Worm (Caenorhabditis elegans): Measurements from ENCODE around the gene plpp-1.3.

DNA sequence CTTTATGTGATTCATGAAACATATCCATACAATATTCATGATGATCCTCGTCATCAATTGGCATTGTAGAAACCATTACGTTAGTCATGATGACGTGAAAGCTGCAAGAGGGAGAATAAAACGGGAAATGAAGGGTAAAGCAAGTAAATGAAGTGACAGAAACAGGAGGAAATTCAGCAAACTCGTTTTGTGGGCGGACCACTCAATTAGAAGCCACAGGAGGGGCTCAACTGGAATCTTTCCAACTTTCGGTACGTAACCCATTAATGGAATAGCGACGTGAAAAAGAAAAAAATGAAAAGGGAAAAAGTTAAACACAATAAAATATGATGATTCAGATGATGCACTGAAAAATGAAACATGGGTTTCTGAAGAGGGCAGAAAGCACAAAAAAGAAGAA, 21.9 kb downstream of the plpp-1.3 start, which contains the start of gene T01C1.4:
- TF ChIP-seq klf-2 (GFP tag; conservative IDR thresholded peaks at IDR 0.05) (no peak), med-1 (GFP tag; optimal IDR thresholded peaks at IDR 0.05; ENCODE audit: insufficient read depth) (no peak), ref-1 (GFP tag; conservative IDR thresholded peaks at IDR 0.05) (no peak), tab-1 (GFP tag; IDR thresholded peaks at IDR 0.05) (no peak), ztf-29 (GFP tag; IDR thresholded peaks at IDR 0.05) (no peak), T22C8.4 (GFP tag; IDR thresholded peaks at IDR 0.05) (no peak)
